Worm (Caenorhabditis elegans): Measurements from ENCODE around the gene daf-9.

Gene daf-9

DNA sequence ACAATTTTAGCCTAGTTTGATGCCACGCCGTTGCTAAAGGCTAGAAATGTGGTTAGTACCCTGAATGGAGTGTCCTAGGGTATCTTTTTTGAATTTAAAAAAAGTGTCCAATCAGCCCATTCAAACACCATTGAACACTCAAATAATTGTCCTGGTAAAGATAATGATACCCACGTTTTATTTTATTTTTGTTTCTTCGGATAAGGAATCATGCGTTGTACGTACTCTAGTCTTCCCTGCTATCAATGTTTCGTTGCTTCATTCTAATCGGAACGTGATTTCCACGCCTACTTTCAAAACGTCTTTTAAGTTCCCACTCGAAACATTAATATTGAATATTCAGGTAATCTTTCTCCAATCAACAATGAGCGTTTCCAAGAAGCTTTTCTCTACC lies 43.9 kb downstream of the daf-9 start, which contains the start of gene got-2.2 (continued):
- TF ChIP-seq duxl-1 (tag; optimal IDR thresholded peaks at IDR 0.05; ENCODE audit: poor library complexity) (no peak), nhr-111 (GFP tag; optimal IDR thresholded peaks at IDR 0.05) (no peak), ZK337.2 (GFP tag; IDR thresholded peaks at IDR 0.05) (no peak), ceh-28 (tag; optimal IDR thresholded peaks at IDR 0.05) (no peak), Y75B8A.6 (GFP tag; IDR thresholded peaks at IDR 0.05) (no peak), lin-15B (tag; optimal IDR thresholded peaks at IDR 0.05) (no peak), egl-43 (GFP tag; IDR thresholded peaks at IDR 0.05) (no peak), mdt-29 (GFP tag; IDR thresholded peaks at IDR 0.05) (no peak), D1046.2 (GFP tag; IDR thresholded peaks at IDR 0.05) (no peak), ceh-82 (tag; optimal IDR thresholded peaks at IDR 0.05) (no peak), spr-3 (GFP tag; optimal IDR thresholded peaks at IDR 0.05) (no peak), fos-1 (tag; optimal IDR thresholded peaks at IDR 0.05) (no peak), arid-1 (GFP tag; conservative IDR thresholded peaks at IDR 0.05) (no peak), F49E8.2 (tag; optimal IDR thresholded peaks at IDR 0.05; ENCODE audit: borderline replicate concordance) (no peak), nhr-28 (tag; optimal IDR thresholded peaks at IDR 0.05) (peak; percentile 66), F37D6.2 (tag; optimal IDR thresholded peaks at IDR 0.05) (no peak), lin-38 (GFP tag; IDR thresholded peaks at IDR 0.05) (no peak), unc-62 (GFP tag; optimal IDR thresholded peaks at IDR 0.05 in 1 of 2) (no peak), unc-62 (tag; optimal IDR thresholded peaks at IDR 0.05) (no peak), zag-1 (tag; optimal IDR thresholded peaks at IDR 0.05) (no peak), mes-2 (tag; optimal IDR thresholded peaks at IDR 0.05; ENCODE audit: poor library complexity, severe bottlenecking) (no peak), F26F4.8 (GFP tag; conservative IDR thresholded peaks at IDR 0.05) (no peak), vab-7 (GFP tag; IDR thresholded peaks at IDR 0.05) (no peak), hif-1 (tag; optimal IDR thresholded peaks at IDR 0.05) (no peak), fkh-10 (GFP tag; optimal IDR thresholded peaks at IDR 0.05) (no peak), aly-2 (tag; optimal IDR thresholded peaks at IDR 0.05) (no peak), set-16 (GFP tag; IDR thresholded peaks at IDR 0.05) (no peak), spr-1 (tag; optimal IDR thresholded peaks at IDR 0.05) (no peak), gei-8 (GFP tag; optimal IDR thresholded peaks at IDR 0.05) (no peak), snpc-4 (tag; optimal IDR thresholded peaks at IDR 0.05) (no peak), lim-7 (GFP tag; IDR thresholded peaks at IDR 0.05) (no peak), dve-1 (tag; optimal IDR thresholded peaks at IDR 0.05; ENCODE audit: insufficient read depth) (peak; percentile 63), ces-1 (GFP tag; optimal IDR thresholded peaks at IDR 0.05) (no peak), unc-130 (GFP tag; optimal IDR thresholded peaks at IDR 0.05) (no peak), T20F7.1 (GFP tag; optimal IDR thresholded peaks at IDR 0.05) (no peak), mxl-2 (GFP tag; conservative IDR thresholded peaks at IDR 0.05) (no peak), daf-16 (GFP tag; optimal IDR thresholded peaks at IDR 0.05) (no peak), daf-16 (tag; optimal IDR thresholded peaks at IDR 0.05) (peak; percentile 54), aha-1 (tag) (peak; percentile 65), Y48G9A.11 (GFP tag; IDR thresholded peaks at IDR 0.05) (no peak), ceh-44 (GFP tag; IDR thresholded peaks at IDR 0.05) (no peak), mdl-1 (tag; optimal IDR thresholded peaks at IDR 0.05) (peak in 1 of 2 experiments; percentile 44), nhr-42 (GFP tag; IDR thresholded peaks at IDR 0.05) (no peak), nhr-11 (tag; optimal IDR thresholded peaks at IDR 0.05) (no peak), zfp-3 (GFP tag; conservative IDR thresholded peaks at IDR 0.05) (no peak), lin-39 (tag; optimal IDR thresholded peaks at IDR 0.05) (no peak), nhr-48 (tag; optimal IDR thresholded peaks at IDR 0.05) (no peak), nhr-6 (tag; optimal IDR thresholded peaks at IDR 0.05) (no peak), sdz-12 (GFP tag; optimal IDR thresholded peaks at IDR 0.05) (no peak)
